Fruit fly (Drosophila melanogaster) whole organism, adult: ENCODE measurements around the gene salr.

Experiments
- CG1620 ChIP-seq: fragments of 200-800 bp; sonication (Bioruptor generic); optimal IDR thresholded peaks from 2 replicates; lab custom pipeline; 2016; ENCODE audit warnings: missing biosample characterization, missing genetic modification characterization
- CG7045 ChIP-seq: fragments of 200-800 bp; sonication (Bioruptor generic); optimal IDR thresholded peaks from 2 replicates; lab custom pipeline; 2017; ENCODE audit warnings: missing biosample characterization, mild to moderate bottlenecking, missing genetic modification characterization
- Clk ChIP-seq: fragments of 200-800 bp; sonication (Bioruptor generic); optimal IDR thresholded peaks from 2 replicates; lab custom pipeline; 2017; ENCODE audit warnings: missing biosample characterization, missing genetic modification characterization
- Crg-1 ChIP-seq: fragments of 200-800 bp; sonication (Bioruptor generic); optimal IDR thresholded peaks from 2 replicates; lab custom pipeline; 2016; ENCODE audit warnings: missing biosample characterization, missing genetic modification characterization
- bab1 ChIP-seq: fragments of 200-800 bp; sonication (Bioruptor generic); optimal IDR thresholded peaks from 3 replicates; lab custom pipeline; 2019; ENCODE audit warnings: missing biosample characterization, mild to moderate bottlenecking, missing genetic modification characterization, moderate library complexity
- cnc ChIP-seq, 2 experiments: fragments of >200 bp; optimal IDR thresholded peaks; 2 replicates each; lab custom pipeline; 2017
- kay ChIP-seq: fragments of 200-800 bp; sonication (Bioruptor generic); peaks from one replicate; lab custom pipeline; 2016; ENCODE audit warnings: missing biosample characterization, missing genetic modification characterization, borderline replicate concordance

- TF ChIP-seq cnc (optimal IDR thresholded peaks at IDR 0.05; lab: Kevin White, UChicago) (no peak), kay (GFP tag; lab: Kevin White, UChicago) (no peak), Crg-1 (GFP tag; lab: Kevin White, UChicago) (no peak), CG7045 (GFP tag; lab: Kevin White, UChicago) (no peak), Clk (GFP tag; lab: Kevin White, UChicago) (no peak), bab1 (GFP tag; lab: Kevin White, UChicago) (no peak), CG1620 (no peak)
These were observed 1.8 kb upstream of the salr start for dm6 chr2L:11356918-11357317.
